Worm (Caenorhabditis elegans) whole organism, L1 larva: Measurements from ENCODE around the gene sre-40.
A peak's percentile ranks its signal among the peaks of the same experiment; 100 is the strongest.

Experiments used
- Y116A8C.19 ChIP-seq: sonication (generic microtip); optimal IDR thresholded peaks from 2 replicates; lab custom pipeline; 2016; ENCODE audit warnings: missing compliant biosample characterization, missing genetic modification characterization, borderline replicate concordance
- ama-1 ChIP-seq: fragments of 150-350 bp; optimal IDR thresholded peaks from 2 replicates; lab custom pipeline; 2014
- efl-3 ChIP-seq: fragments of 200-800 bp; sonication (Bioruptor generic); optimal IDR thresholded peaks from 2 replicates; lab custom pipeline; 2018; ENCODE audit warnings: mild to moderate bottlenecking, missing genetic modification characterization, missing compliant biosample characterization
- jun-1 ChIP-seq: fragments of 150-350 bp; optimal IDR thresholded peaks from 2 replicates; lab custom pipeline; 2014; ENCODE audit warnings: missing biosample characterization, missing genetic modification reagents, missing genetic modification characterization
- lin-13 ChIP-seq: fragments of 150-350 bp; optimal IDR thresholded peaks from 2 replicates; lab custom pipeline; 2014; ENCODE audit warnings: missing biosample characterization, missing genetic modification reagents, missing genetic modification characterization
- nhr-11 ChIP-seq: fragments of 150-350 bp; optimal IDR thresholded peaks from 2 replicates; lab custom pipeline; 2014; ENCODE audit warnings: missing biosample characterization, missing genetic modification characterization

DNA sequence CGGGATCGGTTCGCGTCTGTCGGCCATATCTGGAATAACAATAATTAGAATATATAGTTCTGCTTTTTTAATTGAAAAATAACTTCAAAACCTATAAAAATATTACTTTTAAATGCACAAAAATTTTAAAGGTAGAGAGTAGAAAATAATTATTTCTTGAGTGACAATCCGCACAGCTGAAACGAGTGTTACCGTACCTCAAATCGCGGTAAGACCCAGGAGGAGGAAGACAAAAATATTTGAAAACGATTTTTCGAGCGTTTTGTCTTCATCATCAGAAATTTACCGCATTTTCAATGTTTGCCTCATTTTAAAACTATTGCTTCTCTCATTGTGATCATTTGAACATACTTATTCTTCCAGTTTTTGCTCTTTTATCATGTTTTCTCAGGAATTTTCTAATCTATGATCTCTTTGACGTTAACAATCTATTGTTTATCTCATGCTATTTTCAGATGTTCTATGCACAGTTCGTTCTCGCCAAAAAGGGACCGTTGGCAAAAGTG, 14.7 kb upstream of the sre-40 start, which contains the start of the genes rpn-5 and scc-1:
- TF ChIP-seq ama-1 (lab: Kevin White, UChicago) (no peak), jun-1 (tag; lab: Kevin White, UChicago) (peak; percentile 10), lin-13 (GFP tag; lab: Kevin White, UChicago) (peak; percentile 52), nhr-11 (peak; percentile 50), efl-3 (GFP tag; lab: Kevin White, UChicago) (no peak), Y116A8C.19 (tag; lab: Kevin White, UChicago) (no peak)
